Worm (Caenorhabditis elegans) whole organism, early embryonic: ENCODE data around the gene srh-24.

ENCODE experiments used
- B0310.2 ChIP-seq: sonication (generic microtip); optimal IDR thresholded peaks from 2 replicates; lab custom pipeline; 2016; ENCODE audit warnings: mild to moderate bottlenecking, missing genetic modification characterization, missing compliant biosample characterization
- F13C5.2 ChIP-seq: sonication (generic microtip); optimal IDR thresholded peaks from 2 replicates; lab custom pipeline; 2017; ENCODE audit warnings: mild to moderate bottlenecking, missing genetic modification characterization, inconsistent platforms, missing compliant biosample characterization
- aly-1 ChIP-seq: sonication (generic microtip); optimal IDR thresholded peaks from 2 replicates; lab custom pipeline; 2016; ENCODE audit warnings: missing genetic modification characterization, missing compliant biosample characterization
- ama-1 ChIP-seq: fragments of 150-350 bp; optimal IDR thresholded peaks from 2 replicates; lab custom pipeline; 2014
- ceh-13 ChIP-seq: fragments of 200-800 bp; sonication (Bioruptor generic); optimal IDR thresholded peaks from 2 replicates; lab custom pipeline; 2018; ENCODE audit warnings: mild to moderate bottlenecking, missing genetic modification characterization, missing compliant biosample characterization
- ceh-36 ChIP-seq: sonication (generic microtip); optimal IDR thresholded peaks from 2 replicates; lab custom pipeline; 2016; ENCODE audit warnings: missing genetic modification characterization, inconsistent platforms, missing compliant biosample characterization
- ets-7 ChIP-seq: sonication (generic microtip); optimal IDR thresholded peaks from 2 replicates; lab custom pipeline; 2016; ENCODE audit warnings: missing genotype, missing genetic modification characterization, missing compliant biosample characterization
- flt-1 ChIP-seq: fragments of 200-800 bp; sonication (Bioruptor generic); IDR thresholded peaks from 2 replicates; pipeline ENCODE4 v1.3.6; 2022; ENCODE audit warnings: missing genetic modification characterization, missing compliant biosample characterization
- hmbx-1 ChIP-seq: sonication (generic microtip); optimal IDR thresholded peaks from 2 replicates; lab custom pipeline; 2016; ENCODE audit warnings: mild to moderate bottlenecking, missing genetic modification characterization, missing compliant biosample characterization
- hmg-4 ChIP-seq: fragments of 200-800 bp; sonication (Bioruptor generic); optimal IDR thresholded peaks from 2 replicates; lab custom pipeline; 2018; ENCODE audit warnings: mild to moderate bottlenecking, missing genetic modification characterization, missing compliant biosample characterization
- hnd-1 ChIP-seq: sonication (generic microtip); optimal IDR thresholded peaks from 2 replicates; lab custom pipeline; 2016; ENCODE audit warnings: missing genetic modification characterization, missing compliant biosample characterization
- pes-1 ChIP-seq: fragments of 200-800 bp; sonication (Bioruptor generic); IDR thresholded peaks from 2 replicates; pipeline ENCODE4 v1.3.6; 2022; ENCODE audit warnings: missing genetic modification reagents, missing genetic modification characterization, missing compliant biosample characterization
- scrt-1 ChIP-seq: fragments of 200-800 bp; sonication (Bioruptor generic); IDR thresholded peaks from 2 replicates; pipeline ENCODE4 v1.3.6; 2022; ENCODE audit warnings: missing genetic modification characterization, missing compliant biosample characterization
- sea-1 ChIP-seq: fragments of 200-800 bp; sonication (Bioruptor generic); conservative IDR thresholded peaks from 2 replicates; pipeline ENCODE4 v1.3.6; 2022; ENCODE audit warnings: missing genetic modification characterization, missing compliant biosample characterization
- tbx-11 ChIP-seq: fragments of 200-800 bp; sonication (Bioruptor generic); IDR thresholded peaks from 2 replicates; pipeline ENCODE4 v1.3.6; 2022; ENCODE audit warnings: missing genetic modification characterization, missing compliant biosample characterization
- tbx-37 ChIP-seq: fragments of 200-800 bp; sonication (Bioruptor generic); conservative IDR thresholded peaks from 2 replicates; pipeline ENCODE4 v1.3.6; 2022; ENCODE audit warnings: missing genetic modification reagents, missing genetic modification characterization, missing compliant biosample characterization
- tra-4 ChIP-seq: sonication (generic microtip); optimal IDR thresholded peaks from 2 replicates; lab custom pipeline; 2017; ENCODE audit warnings: missing genetic modification characterization, missing compliant biosample characterization

Gene srh-24

DNA sequence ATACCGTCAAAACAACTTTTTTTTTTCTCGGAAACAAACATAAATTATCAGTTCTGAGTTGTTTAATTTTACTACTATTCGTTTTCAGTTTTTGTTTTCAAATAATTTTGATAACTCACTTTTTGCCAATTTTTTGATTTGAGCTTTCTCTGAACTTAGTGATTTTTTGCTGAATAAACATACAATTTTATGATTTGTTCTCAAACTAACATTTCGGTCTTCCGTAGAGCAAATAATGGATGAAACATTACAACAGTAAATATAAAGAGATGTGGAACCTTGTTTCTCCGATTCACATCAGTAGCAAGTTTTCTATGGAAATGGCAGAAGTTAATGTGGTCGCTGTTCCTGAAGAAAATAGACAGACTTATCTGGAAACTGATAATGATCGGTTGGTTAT is 11.1 kb downstream of the srh-24 start, which contains the start of gene R10D12.7:
TSS of gene R10D12.7 (plus strand) at position 301 of the 400 bp plus-strand sequence.
- TF ChIP-seq tbx-11 (GFP tag; lab: Robert Waterston, UW), result no peak
- no peak for TF ChIP-seq sea-1 (GFP tag; lab: Robert Waterston, UW)
- no peak for TF ChIP-seq ceh-13 (GFP tag; lab: Kevin White, UChicago)
- no peak for TF ChIP-seq hnd-1 (tag; lab: Kevin White, UChicago)
- TF ChIP-seq hmbx-1 (tag; lab: Kevin White, UChicago), result no peak
- TF ChIP-seq ama-1 (lab: Kevin White, UChicago), result no peak
- TF ChIP-seq aly-1, result no peak
- no peak for TF ChIP-seq flt-1 (GFP tag; lab: Robert Waterston, UW)
- no peak for TF ChIP-seq ets-7 (tag; lab: Kevin White, UChicago)

DNA sequence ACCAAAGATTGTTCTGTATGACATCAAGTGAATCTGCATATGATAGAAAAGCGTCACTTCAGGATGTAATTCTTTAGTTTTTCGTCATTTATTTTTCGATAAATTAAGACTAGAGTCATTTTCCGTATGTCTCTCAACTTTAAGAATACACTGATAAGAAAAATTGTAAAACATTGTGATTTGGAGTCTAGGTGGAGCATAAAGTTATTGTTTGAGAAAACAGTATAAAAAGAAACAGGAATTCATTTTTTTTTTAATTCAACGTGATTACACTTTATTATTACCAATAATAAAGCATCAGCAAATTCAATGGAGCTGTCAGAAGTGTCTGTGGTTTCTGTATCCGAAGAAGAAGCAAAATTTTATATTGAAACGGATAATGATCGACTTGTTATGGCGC is 11.8 kb downstream of the srh-24 start, which contains the start of gene R10D12.6:
TSS of gene R10D12.6 (plus strand) at position 301 of the 400 bp plus-strand sequence.
- no peak for TF ChIP-seq aly-1
- no peak for TF ChIP-seq hmg-4 (GFP tag; lab: Kevin White, UChicago)
- TF ChIP-seq ets-7 (tag; lab: Kevin White, UChicago), result no peak

ce11 chrV:13946385-13947019 is 14.3 kb downstream of the srh-24 start, which contains the start of the genes srx-10 and clec-226:
Gene srx-10 (minus strand): TSS chrV:13946485.
Gene clec-226 (plus strand): TSS chrV:13946969.
- TF ChIP-seq sea-1 (GFP tag; lab: Robert Waterston, UW), result no peak
- TF ChIP-seq B0310.2 (tag; lab: Kevin White, UChicago), result no peak
- TF ChIP-seq ceh-13 (GFP tag; lab: Kevin White, UChicago), result no peak
- no peak for TF ChIP-seq hmbx-1 (tag; lab: Kevin White, UChicago)
- no peak for TF ChIP-seq pes-1 (GFP tag; lab: Robert Waterston, UW)
- TF ChIP-seq tra-4 (tag; lab: Kevin White, UChicago), result no peak
- no peak for TF ChIP-seq tbx-11 (GFP tag; lab: Robert Waterston, UW)
- TF ChIP-seq aly-1, result no peak
- TF ChIP-seq ets-7 (tag; lab: Kevin White, UChicago), result no peak
- no peak for TF ChIP-seq tbx-37
- TF ChIP-seq F13C5.2 (tag; lab: Kevin White, UChicago), result no peak
- TF ChIP-seq ceh-36 (tag; lab: Kevin White, UChicago), result no peak
- no peak for TF ChIP-seq scrt-1 (GFP tag; lab: Robert Waterston, UW)
- no peak for TF ChIP-seq ama-1 (lab: Kevin White, UChicago)
- no peak for TF ChIP-seq hmg-4 (GFP tag; lab: Kevin White, UChicago)
- TF ChIP-seq hnd-1 (tag; lab: Kevin White, UChicago), result no peak
- no peak for TF ChIP-seq flt-1 (GFP tag; lab: Robert Waterston, UW)

ce11 chrV:13942082-13942481 is 18.7 kb downstream of the srh-24 start, which contains the start of gene dpr-1:
Gene dpr-1 (minus strand): TSS chrV:13942182.
- TF ChIP-seq hmbx-1 (tag; lab: Kevin White, UChicago) (no peak), flt-1 (GFP tag; lab: Robert Waterston, UW) (no peak), aly-1 (no peak), ceh-13 (GFP tag; lab: Kevin White, UChicago) (no peak), F13C5.2 (tag; lab: Kevin White, UChicago) (no peak), B0310.2 (tag; lab: Kevin White, UChicago) (no peak), pes-1 (GFP tag; lab: Robert Waterston, UW) (no peak), tra-4 (tag; lab: Kevin White, UChicago) (no peak), ets-7 (tag; lab: Kevin White, UChicago) (no peak), tbx-11 (GFP tag; lab: Robert Waterston, UW) (no peak), hnd-1 (tag; lab: Kevin White, UChicago) (no peak), sea-1 (GFP tag; lab: Robert Waterston, UW) (no peak), scrt-1 (GFP tag; lab: Robert Waterston, UW) (no peak), tbx-37 (no peak), ceh-36 (tag; lab: Kevin White, UChicago) (no peak)

DNA sequence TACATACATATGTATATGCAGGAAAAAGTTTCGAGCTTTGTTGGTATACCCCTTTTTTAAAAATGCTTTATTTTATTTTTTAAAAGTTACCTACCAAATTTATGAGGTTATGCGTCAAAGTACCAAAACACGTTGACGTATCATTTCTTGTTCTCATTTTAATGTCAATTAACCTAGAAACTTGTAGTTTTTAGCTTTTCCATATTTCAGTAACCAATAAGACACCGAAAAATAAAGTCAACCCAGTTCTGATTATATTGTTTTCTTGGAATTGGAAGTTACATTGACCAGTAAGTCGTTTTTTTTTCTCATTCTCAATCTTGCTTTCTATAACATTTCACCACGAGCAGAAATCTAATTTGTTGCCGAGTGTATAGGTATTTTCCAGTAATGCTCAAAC is 24.0 kb downstream of the srh-24 start, which contains the start of gene srw-145:
TSS of gene srw-145 (plus strand) at position 301 of the 400 bp plus-strand sequence.
- TF ChIP-seq flt-1 (GFP tag; lab: Robert Waterston, UW) (no peak), hnd-1 (tag; lab: Kevin White, UChicago) (no peak), aly-1 (no peak)

DNA sequence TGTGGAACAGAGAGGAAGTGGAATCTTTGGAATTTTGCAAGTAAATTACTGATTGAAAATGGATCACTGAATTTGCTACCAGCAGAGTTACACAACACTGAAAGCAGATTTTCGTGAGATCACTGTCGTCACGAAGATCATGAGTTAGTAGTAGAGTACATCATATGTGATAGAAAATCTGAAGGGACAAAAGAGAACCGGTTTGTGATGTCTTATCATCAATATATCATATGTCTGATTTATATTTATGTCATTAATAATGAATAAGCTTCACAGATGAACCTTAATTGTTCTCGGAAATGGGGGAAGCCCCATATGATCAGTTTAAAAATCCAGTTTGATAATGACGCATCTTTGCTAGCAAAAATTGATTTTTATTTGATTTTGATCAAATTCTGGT is 24.8 kb downstream of the srh-24 start:
- TF ChIP-seq flt-1 (GFP tag; lab: Robert Waterston, UW), result no peak
- no peak for TF ChIP-seq ets-7 (tag; lab: Kevin White, UChicago)
- no peak for TF ChIP-seq ama-1 (lab: Kevin White, UChicago)

DNA sequence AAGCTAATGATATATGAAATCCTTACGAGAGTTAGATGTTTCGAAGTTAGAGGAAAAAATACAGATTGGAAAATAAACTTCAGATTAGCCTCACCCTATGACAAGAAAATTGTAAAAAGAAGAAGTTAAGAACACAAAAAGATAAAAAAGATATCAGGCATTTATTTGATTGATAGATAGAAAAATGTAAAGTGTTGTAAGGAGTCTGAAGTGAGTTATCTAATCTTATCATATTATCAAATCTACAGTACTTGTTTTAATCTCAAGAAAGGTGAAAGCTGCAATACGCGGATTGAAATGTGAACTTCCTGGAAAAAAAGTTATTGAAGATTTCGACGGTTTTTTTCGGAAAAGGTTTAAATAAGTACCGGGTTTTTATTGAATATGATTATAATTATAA is 25.4 kb downstream of the srh-24 start:
- TF ChIP-seq ets-7 (tag; lab: Kevin White, UChicago) (no peak), scrt-1 (GFP tag; lab: Robert Waterston, UW) (no peak), hnd-1 (tag; lab: Kevin White, UChicago) (no peak), ceh-13 (GFP tag; lab: Kevin White, UChicago) (no peak), tra-4 (tag; lab: Kevin White, UChicago) (no peak)

ce11 chrV:13934545-13934944 is 26.3 kb downstream of the srh-24 start, which contains the start of gene R10D12.1:
Gene R10D12.1 (minus strand): TSS chrV:13934645.
- no peak for TF ChIP-seq ceh-13 (GFP tag; lab: Kevin White, UChicago)
- no peak for TF ChIP-seq aly-1
- no peak for TF ChIP-seq hmbx-1 (tag; lab: Kevin White, UChicago)
